Worm (Caenorhabditis elegans) whole organism, L2 larva: ENCODE measurements around the gene srj-22.
A peak's percentile ranks its signal among the peaks of the same experiment; 100 is the strongest.

Experiments
- F13H6.1 ChIP-seq: sonication (generic microtip); optimal IDR thresholded peaks from 2 replicates; lab custom pipeline; 2016; ENCODE audit warnings: missing genetic modification characterization, missing compliant biosample characterization
- R02D3.7 ChIP-seq: fragments of 150-350 bp; optimal IDR thresholded peaks from 2 replicates; lab custom pipeline; 2014; ENCODE audit warnings: missing biosample characterization, missing genetic modification characterization
- Y55F3AM.14 ChIP-seq: fragments of 200-800 bp; sonication (Bioruptor generic); optimal IDR thresholded peaks from 2 replicates; lab custom pipeline; 2018; ENCODE audit warnings: mild to moderate bottlenecking, missing genetic modification characterization, missing compliant biosample characterization
- ZK546.5 ChIP-seq: sonication (generic microtip); optimal IDR thresholded peaks from 2 replicates; lab custom pipeline; 2017; ENCODE audit warnings: missing biosample characterization, missing genetic modification characterization
- alr-1 ChIP-seq: fragments of 150-350 bp; optimal IDR thresholded peaks from 2 replicates; lab custom pipeline; 2014; ENCODE audit warnings: missing biosample characterization, missing genetic modification characterization
- aly-2 ChIP-seq: fragments of 150-350 bp; optimal IDR thresholded peaks from 2 replicates; lab custom pipeline; 2014; ENCODE audit warnings: missing biosample characterization, missing genetic modification characterization
- ama-1 ChIP-seq: fragments of 150-350 bp; optimal IDR thresholded peaks from 2 replicates; lab custom pipeline; 2018; ENCODE audit warnings: inconsistent platforms
- crh-2 ChIP-seq: sonication (generic microtip); optimal IDR thresholded peaks from 2 replicates; lab custom pipeline; 2017; ENCODE audit warnings: missing biosample characterization, missing genetic modification characterization
- dmd-4 ChIP-seq: sonication (generic microtip); optimal IDR thresholded peaks from 2 replicates; lab custom pipeline; 2017; ENCODE audit warnings: missing biosample characterization, missing genetic modification characterization
- egl-27 ChIP-seq: sonication (generic microtip); optimal IDR thresholded peaks from 3 replicates; lab custom pipeline; 2017; ENCODE audit warnings: missing biosample characterization, missing genetic modification reagents, missing genetic modification characterization
- fos-1 ChIP-seq: fragments of 150-350 bp; optimal IDR thresholded peaks from 2 replicates; lab custom pipeline; 2014; ENCODE audit warnings: missing biosample characterization, missing genetic modification characterization
- gmeb-1 ChIP-seq: fragments of 150-350 bp; optimal IDR thresholded peaks from 2 replicates; lab custom pipeline; 2014; ENCODE audit warnings: missing biosample characterization, missing genetic modification characterization
- lin-11 ChIP-seq: fragments of 150-350 bp; sonication (generic microtip); optimal IDR thresholded peaks from 2 replicates; lab custom pipeline; 2014; ENCODE audit warnings: missing biosample characterization, missing genetic modification characterization, inconsistent platforms, mixed read lengths
- lin-13 ChIP-seq: fragments of 150-350 bp; optimal IDR thresholded peaks from 2 replicates; lab custom pipeline; 2014; ENCODE audit warnings: missing biosample characterization, missing genetic modification reagents, missing genetic modification characterization
- lsy-2 ChIP-seq, 2 experiments: fragments of 150-350 bp in 1 of 2; sonication (generic microtip) in 1 of 2; optimal IDR thresholded peaks; 2 replicates each; lab custom pipeline; 2014 to 2017; ENCODE audit warnings: missing biosample characterization in 2 of 2, missing genetic modification characterization in 2 of 2
- mab-5 ChIP-seq: fragments of 150-350 bp; optimal IDR thresholded peaks from 2 replicates; lab custom pipeline; 2014; ENCODE audit warnings: missing biosample characterization, missing genetic modification characterization
- mdl-1 ChIP-seq, 2 experiments: fragments of 150-350 bp in 1 of 2; sonication (generic microtip) in 1 of 2; optimal IDR thresholded peaks; 2 replicates each; lab custom pipeline; 2017; ENCODE audit warnings: missing biosample characterization in 2 of 2, missing genetic modification characterization in 2 of 2
- nhr-10 ChIP-seq: sonication (generic microtip); optimal IDR thresholded peaks from 2 replicates; lab custom pipeline; 2017; ENCODE audit warnings: missing biosample characterization, missing genetic modification characterization
- nhr-11 ChIP-seq: fragments of 150-350 bp; optimal IDR thresholded peaks from 2 replicates; lab custom pipeline; 2014; ENCODE audit warnings: missing biosample characterization, missing genetic modification characterization
- nhr-23 ChIP-seq: fragments of 150-350 bp; optimal IDR thresholded peaks from 2 replicates; lab custom pipeline; 2014; ENCODE audit warnings: missing biosample characterization, missing genetic modification reagents, missing genetic modification characterization
- nhr-237 ChIP-seq: fragments of 150-350 bp; optimal IDR thresholded peaks from 2 replicates; lab custom pipeline; 2014; ENCODE audit warnings: missing biosample characterization, missing genetic modification characterization
- nhr-25 ChIP-seq: fragments of 150-350 bp; sonication (generic microtip); optimal IDR thresholded peaks from 3 replicates; lab custom pipeline; 2014; ENCODE audit warnings: missing biosample characterization, missing genetic modification characterization
- nhr-6 ChIP-seq: fragments of 150-350 bp; optimal IDR thresholded peaks from 2 replicates; lab custom pipeline; 2014; ENCODE audit warnings: missing biosample characterization, missing genetic modification characterization
- nhr-77 ChIP-seq: fragments of 150-350 bp; optimal IDR thresholded peaks from 2 replicates; lab custom pipeline; 2014; ENCODE audit warnings: missing biosample characterization, missing genetic modification characterization
- sem-4 ChIP-seq: fragments of 150-350 bp; optimal IDR thresholded peaks from 2 replicates; lab custom pipeline; 2014; ENCODE audit warnings: missing biosample characterization, missing genetic modification reagents, missing genetic modification characterization
- skn-1 ChIP-seq: sonication (generic microtip); optimal IDR thresholded peaks from 2 replicates; lab custom pipeline; 2017; ENCODE audit warnings: missing biosample characterization, missing genetic modification characterization
- sma-3 ChIP-seq: sonication (generic microtip); optimal IDR thresholded peaks from 2 replicates; lab custom pipeline; 2016; ENCODE audit warnings: missing genetic modification reagents, missing genetic modification characterization, missing compliant biosample characterization
- sma-9 ChIP-seq, 2 experiments: fragments of 150-350 bp in 1 of 2; sonication (generic microtip) in 1 of 2; optimal IDR thresholded peaks; 2 replicates each; lab custom pipeline; 2014 to 2016; ENCODE audit warnings: missing genetic modification characterization in 2 of 2, mild to moderate bottlenecking in 1 of 2, missing biosample characterization in 1 of 2, missing compliant biosample characterization in 1 of 2, missing genetic modification reagents in 1 of 2, moderate library complexity in 1 of 2
- unc-39 ChIP-seq: fragments of 150-350 bp; optimal IDR thresholded peaks from 2 replicates; lab custom pipeline; 2014; ENCODE audit warnings: missing biosample characterization, missing genetic modification characterization
- unc-62 ChIP-seq: fragments of 150-350 bp; optimal IDR thresholded peaks from 2 replicates; lab custom pipeline; 2014; ENCODE audit warnings: missing biosample characterization, missing genetic modification reagents, missing genetic modification characterization
- zag-1 ChIP-seq: fragments of 150-350 bp; optimal IDR thresholded peaks from 2 replicates; lab custom pipeline; 2014; ENCODE audit warnings: missing biosample characterization, missing genetic modification characterization
- ztf-1 ChIP-seq: fragments of 200-800 bp; sonication (Bioruptor generic); conservative IDR thresholded peaks from 2 replicates; pipeline ENCODE4 v1.3.6; 2022; ENCODE audit warnings: missing genetic modification characterization, missing compliant biosample characterization
- ztf-11 ChIP-seq: sonication (generic microtip); optimal IDR thresholded peaks from 2 replicates; lab custom pipeline; 2017; ENCODE audit warnings: missing biosample characterization, missing genetic modification characterization
- ztf-4 ChIP-seq: fragments of 150-350 bp; optimal IDR thresholded peaks from 2 replicates; lab custom pipeline; 2014; ENCODE audit warnings: missing biosample characterization, missing genetic modification characterization

srj-22 gene

DNA sequence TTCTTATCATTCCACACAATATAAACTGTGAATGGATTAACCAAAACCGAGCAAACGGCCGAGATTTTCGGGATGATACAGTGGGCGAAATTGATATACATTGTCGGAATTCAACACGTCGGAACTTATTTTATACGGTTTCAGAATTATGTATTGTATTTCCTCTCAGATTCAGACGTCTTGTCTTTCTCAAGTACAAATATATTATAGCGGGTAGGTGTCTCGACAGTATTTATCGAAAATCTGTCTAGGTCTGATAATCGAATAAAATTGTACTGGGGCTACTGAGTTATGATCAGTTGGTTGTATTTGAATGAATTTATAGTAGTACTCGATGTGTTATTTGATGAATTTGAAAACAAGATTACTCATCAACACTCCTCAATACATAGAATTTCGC is at the start of gene srj-22:
Gene srj-22 (minus strand): TSS at position 101 of the 400 bp plus-strand sequence.
- TF ChIP-seq ztf-1: no peak

DNA sequence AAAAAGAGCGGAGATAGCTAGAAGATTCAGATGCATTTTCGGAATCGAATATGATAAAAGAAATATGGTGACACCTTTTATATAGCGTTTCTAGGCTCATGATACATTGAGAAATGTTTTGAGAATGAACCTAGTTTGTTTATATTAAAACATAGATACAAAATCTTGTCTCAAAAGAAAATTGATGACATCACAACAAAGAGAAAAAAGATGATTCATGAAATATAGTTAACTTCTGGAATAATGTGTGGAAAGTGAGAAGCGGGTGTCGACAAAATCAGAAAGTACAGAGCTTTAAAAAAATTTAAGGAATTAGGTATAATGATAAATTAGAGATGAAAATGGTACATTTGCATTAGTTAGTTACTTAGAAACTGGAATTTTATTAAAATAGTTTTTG is 49.2 kb upstream of the srj-22 start, which contains the start of gene D1054.10:
Gene D1054.10 (minus strand): TSS at position 101 of the 400 bp plus-strand sequence.
- TF ChIP-seq nhr-23: no peak
- no peak for TF ChIP-seq ztf-4 (tag; lab: Kevin White, UChicago)
- no peak for TF ChIP-seq ZK546.5 (tag; lab: Kevin White, UChicago)
- no peak for TF ChIP-seq unc-62 (GFP tag; lab: Kevin White, UChicago)
- TF ChIP-seq F13H6.1 (tag; lab: Kevin White, UChicago): no peak
- TF ChIP-seq sem-4 (tag; lab: Kevin White, UChicago): no peak
- no peak for TF ChIP-seq Y55F3AM.14 (GFP tag; lab: Kevin White, UChicago)
- TF ChIP-seq lin-13 (GFP tag; lab: Kevin White, UChicago): no peak
- TF ChIP-seq nhr-6: no peak
- no peak for TF ChIP-seq dmd-4 (tag; lab: Kevin White, UChicago)
- no peak for TF ChIP-seq ztf-11 (tag; lab: Kevin White, UChicago)
- TF ChIP-seq ama-1 (lab: Kevin White, UChicago): no peak
- TF ChIP-seq mdl-1 (tag; optimal IDR thresholded peaks at IDR 0.05; lab: Kevin White, UChicago): no peak
- TF ChIP-seq nhr-237: no peak
- TF ChIP-seq lsy-2 (tag; optimal IDR thresholded peaks at IDR 0.05; lab: Kevin White, UChicago): no peak

DNA sequence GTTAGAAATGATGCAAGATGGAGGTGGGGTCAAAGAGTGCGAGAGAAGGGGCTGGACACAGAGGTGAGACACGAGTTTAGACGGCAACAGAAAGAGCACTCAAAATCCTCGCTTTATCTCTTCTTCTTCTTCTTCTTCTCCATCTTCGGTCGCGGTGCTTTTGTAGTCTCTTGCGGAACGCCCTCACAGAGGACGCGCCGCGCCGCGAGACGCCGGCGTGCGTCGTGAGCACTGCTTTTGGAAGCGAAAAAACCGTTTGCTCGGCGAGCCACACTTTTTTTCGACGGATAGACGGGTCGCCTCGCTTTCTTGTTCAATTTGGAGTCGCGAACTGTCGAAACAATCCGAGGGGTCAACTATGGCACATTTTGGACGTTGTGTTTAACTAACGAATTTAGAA is 47.4 kb upstream of the srj-22 start, which contains the start of gene D1054.9:
Gene D1054.9 (minus strand): TSS at position 137 of the 400 bp plus-strand sequence.
- TF ChIP-seq egl-27 (tag; lab: Kevin White, UChicago): no peak
- TF ChIP-seq nhr-77 (tag; lab: Kevin White, UChicago): no peak
- TF ChIP-seq alr-1 (tag; lab: Kevin White, UChicago): no peak
- no peak for TF ChIP-seq nhr-25 (tag; lab: Kevin White, UChicago)
- no peak for TF ChIP-seq mab-5 (tag; lab: Kevin White, UChicago)
- no peak for TF ChIP-seq F13H6.1 (tag; lab: Kevin White, UChicago)

ce11 chrV:10784011-10784410 is 40.5 kb upstream of the srj-22 start, which contains the start of gene D1054.8:
Gene D1054.8, plus strand, starts transcription at chrV:10784311.
- TF ChIP-seq alr-1 (tag; lab: Kevin White, UChicago) (no peak), Y55F3AM.14 (GFP tag; lab: Kevin White, UChicago) (no peak), zag-1 (tag; lab: Kevin White, UChicago) (no peak), lin-11 (tag; lab: Kevin White, UChicago) (no peak), nhr-10 (no peak), gmeb-1 (tag; lab: Kevin White, UChicago) (no peak), R02D3.7 (tag; lab: Kevin White, UChicago) (no peak), skn-1 (tag; lab: Kevin White, UChicago) (no peak), nhr-11 (tag; lab: Kevin White, UChicago) (no peak), aly-2 (tag; lab: Kevin White, UChicago) (no peak)

- TF ChIP-seq gmeb-1 (tag; lab: Kevin White, UChicago) (peak; percentile 1), unc-39 (tag; lab: Kevin White, UChicago) (no peak), fos-1 (peak; percentile 92), mab-5 (tag; lab: Kevin White, UChicago) (no peak), mdl-1 (tag; optimal IDR thresholded peaks at IDR 0.05; lab: Kevin White, UChicago) (no peak), crh-2 (tag; lab: Kevin White, UChicago) (peak; percentile 45), sma-9 (GFP tag; optimal IDR thresholded peaks at IDR 0.05; lab: Kevin White, UChicago) (peak; percentile 83), sma-9 (tag; optimal IDR thresholded peaks at IDR 0.05; lab: Kevin White, UChicago) (no peak), sma-3 (GFP tag; lab: Kevin White, UChicago) (no peak), egl-27 (tag; lab: Kevin White, UChicago) (no peak)
- TF ChIP-seq, all 48 proteins: peak for 4
These were observed 33.0 kb upstream of the srj-22 start, which contains the start of gene D1054.5 for ce11 chrV:10776528-10777055. Gene D1054.5, minus strand, starts transcription at chrV:10776578.
